Worm (Caenorhabditis elegans) whole organism, L2 larva: ENCODE measurements around the gene C01G10.4.

Experiments used
- ceh-82 ChIP-seq: fragments of 150-350 bp; optimal IDR thresholded peaks from 2 replicates; lab custom pipeline; 2014; ENCODE audit warnings: missing biosample characterization, missing genetic modification characterization
- crh-2 ChIP-seq: sonication (generic microtip); optimal IDR thresholded peaks from 2 replicates; lab custom pipeline; 2017; ENCODE audit warnings: missing biosample characterization, missing genetic modification characterization
- elt-3 ChIP-seq: sonication (generic microtip); optimal IDR thresholded peaks from 2 replicates; lab custom pipeline; 2017; ENCODE audit warnings: missing biosample characterization, missing genetic modification characterization
- nhr-10 ChIP-seq: sonication (generic microtip); optimal IDR thresholded peaks from 2 replicates; lab custom pipeline; 2017; ENCODE audit warnings: missing biosample characterization, missing genetic modification characterization
- nhr-11 ChIP-seq: fragments of 150-350 bp; optimal IDR thresholded peaks from 2 replicates; lab custom pipeline; 2014; ENCODE audit warnings: missing biosample characterization, missing genetic modification characterization
- nhr-129 ChIP-seq: fragments of 150-350 bp; optimal IDR thresholded peaks from 2 replicates; lab custom pipeline; 2014; ENCODE audit warnings: missing biosample characterization, missing genetic modification characterization
- nhr-77 ChIP-seq: fragments of 150-350 bp; optimal IDR thresholded peaks from 2 replicates; lab custom pipeline; 2014; ENCODE audit warnings: missing biosample characterization, missing genetic modification characterization
- sem-4 ChIP-seq: fragments of 150-350 bp; optimal IDR thresholded peaks from 2 replicates; lab custom pipeline; 2014; ENCODE audit warnings: missing biosample characterization, missing genetic modification reagents, missing genetic modification characterization
- snpc-4 ChIP-seq: fragments of 150-350 bp; optimal IDR thresholded peaks from 2 replicates; lab custom pipeline; 2014; ENCODE audit warnings: missing biosample characterization, missing genetic modification characterization
- ztf-11 ChIP-seq: sonication (generic microtip); optimal IDR thresholded peaks from 2 replicates; lab custom pipeline; 2017; ENCODE audit warnings: missing biosample characterization, missing genetic modification characterization

DNA sequence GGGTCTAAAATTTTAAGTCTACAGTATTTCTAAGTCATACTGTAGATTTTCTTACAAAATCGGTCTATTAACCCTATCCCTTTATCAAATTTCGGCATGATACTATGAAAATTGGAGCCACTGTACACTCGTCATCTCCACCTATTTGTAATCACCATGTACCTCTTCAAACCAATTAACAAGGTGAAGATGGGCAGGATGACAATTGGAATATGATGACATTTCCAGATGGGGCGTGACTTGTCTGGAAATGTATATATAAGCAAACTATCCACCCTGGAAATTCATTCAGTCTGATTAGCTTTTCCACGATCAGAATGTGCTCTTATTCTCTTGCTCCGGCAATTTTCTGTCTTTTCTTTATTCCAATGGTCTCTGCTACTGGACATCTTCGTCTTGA lies 19.7 kb downstream of the C01G10.4 start, which contains the start of gene Y75B12A.2:
- TF ChIP-seq nhr-77 (no peak), elt-3 (no peak), nhr-10 (tag; lab: Kevin White, UChicago) (no peak), nhr-11 (tag; lab: Kevin White, UChicago) (no peak), crh-2 (no peak), snpc-4 (tag; lab: Kevin White, UChicago) (no peak), ceh-82 (tag; lab: Kevin White, UChicago) (no peak), sem-4 (tag; lab: Kevin White, UChicago) (no peak), nhr-129 (tag; lab: Kevin White, UChicago) (no peak), ztf-11 (tag; lab: Kevin White, UChicago) (no peak)
